Fruit fly (Drosophila melanogaster): ENCODE measurements around the gene Pus10.

DNA sequence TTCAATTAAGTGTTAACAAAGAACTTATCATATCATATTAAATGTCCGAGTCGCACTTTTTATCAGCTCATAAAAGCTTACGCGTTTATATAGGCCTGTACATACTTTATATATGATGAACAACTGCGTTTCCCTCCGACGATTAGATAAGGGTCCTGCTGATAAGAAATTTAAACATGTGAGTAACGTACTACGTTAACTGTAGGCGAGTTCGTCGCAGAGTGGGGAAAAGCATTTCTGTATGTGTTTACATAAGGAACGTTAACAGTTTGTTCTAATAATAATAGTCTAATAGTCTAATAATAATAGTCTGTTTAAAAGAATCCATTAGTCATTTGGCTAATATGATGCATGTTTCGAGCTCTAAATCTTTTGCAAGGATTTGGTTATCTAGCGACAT is 15.3 kb upstream of the Pus10 start:
- TF ChIP-seq h (optimal IDR thresholded peaks at IDR 0.05) (no peak), Sin3A (optimal IDR thresholded peaks at IDR 0.05) (no peak), ttk (optimal IDR thresholded peaks at IDR 0.05) (no peak), insv (optimal IDR thresholded peaks at IDR 0.05) (no peak)
